Worm (Caenorhabditis elegans) whole organism, young adult: ENCODE results near the gene adbp-1.

Experiments used
- B0019.2 ChIP-seq: fragments of 200-800 bp; sonication (Bioruptor generic); conservative IDR thresholded peaks from 2 replicates; pipeline ENCODE4 v1.3.6; 2022; ENCODE audit warnings: missing genetic modification reagents, missing genetic modification characterization, missing compliant biosample characterization
- B0336.3 ChIP-seq: fragments of 200-800 bp; sonication (Bioruptor generic); IDR thresholded peaks from 2 replicates; pipeline ENCODE4 v1.3.6; 2022; ENCODE audit warnings: missing genetic modification characterization, missing compliant biosample characterization
- F22D6.2 ChIP-seq: sonication (generic microtip); optimal IDR thresholded peaks from 2 replicates; lab custom pipeline; 2016; ENCODE audit warnings: mild to moderate bottlenecking, missing genetic modification characterization, missing compliant biosample characterization
- F33H1.4 ChIP-seq: fragments of 200-800 bp; sonication (Bioruptor generic); IDR thresholded peaks from 2 replicates; pipeline ENCODE4 v1.3.6; 2022; ENCODE audit warnings: missing genetic modification reagents, missing genetic modification characterization, missing compliant biosample characterization
- F52B5.7 ChIP-seq: sonication (generic microtip); optimal IDR thresholded peaks from 2 replicates; lab custom pipeline; 2016; ENCODE audit warnings: mild to moderate bottlenecking, missing genetic modification characterization, missing compliant biosample characterization
- F57A8.1 ChIP-seq: fragments of 200-800 bp; sonication (Bioruptor generic); optimal IDR thresholded peaks from 2 replicates; lab custom pipeline; 2018; ENCODE audit warnings: mild to moderate bottlenecking, missing genetic modification characterization, moderate library complexity, missing compliant biosample characterization
- K12H6.12 ChIP-seq: fragments of 200-800 bp; sonication (Bioruptor generic); optimal IDR thresholded peaks from 2 replicates; lab custom pipeline; 2018; ENCODE audit warnings: mild to moderate bottlenecking, missing genetic modification characterization, missing compliant biosample characterization
- Y56A3A.18 ChIP-seq: fragments of 200-800 bp; sonication (Bioruptor generic); IDR thresholded peaks from 2 replicates; pipeline ENCODE4 v1.3.6; 2022; ENCODE audit warnings: missing genetic modification reagents, missing genetic modification characterization, missing compliant biosample characterization
- Y95B8A.8 ChIP-seq: fragments of 200-800 bp; sonication (Bioruptor generic); IDR thresholded peaks from 2 replicates; pipeline ENCODE4 v1.3.6; 2022; ENCODE audit warnings: missing genetic modification reagents, missing genetic modification characterization, missing compliant biosample characterization
- akir-1 ChIP-seq: fragments of 200-800 bp; sonication (Bioruptor generic); optimal IDR thresholded peaks from 2 replicates; lab custom pipeline; 2018; ENCODE audit warnings: mild to moderate bottlenecking, missing genetic modification characterization, moderate library complexity, missing compliant biosample characterization
- aptf-3 ChIP-seq: fragments of 200-800 bp; sonication (Bioruptor generic); IDR thresholded peaks from 2 replicates; pipeline ENCODE4 v1.3.6; 2022; ENCODE audit warnings: missing genetic modification characterization, missing compliant biosample characterization
- attf-3 ChIP-seq: fragments of 200-800 bp; sonication (Bioruptor generic); conservative IDR thresholded peaks from 2 replicates; pipeline ENCODE4 v1.3.6; 2022; ENCODE audit warnings: missing genetic modification reagents, missing genetic modification characterization, missing compliant biosample characterization
- bed-2 ChIP-seq: fragments of 200-800 bp; sonication (Bioruptor generic); IDR thresholded peaks from 2 replicates; pipeline ENCODE4 v1.3.6; 2022; ENCODE audit warnings: missing genetic modification reagents, missing genetic modification characterization, missing compliant biosample characterization
- ceh-58 ChIP-seq: fragments of 200-800 bp; sonication (Bioruptor generic); IDR thresholded peaks from 2 replicates; pipeline ENCODE4 v1.3.6; 2022; ENCODE audit warnings: missing genetic modification characterization, missing compliant biosample characterization
- ceh-79 ChIP-seq: sonication (generic microtip); optimal IDR thresholded peaks from 2 replicates; lab custom pipeline; 2017; ENCODE audit warnings: mild to moderate bottlenecking, missing genetic modification characterization, missing compliant biosample characterization
- ceh-91 ChIP-seq: fragments of 200-800 bp; sonication (Bioruptor generic); IDR thresholded peaks from 2 replicates; pipeline ENCODE4 v1.3.6; 2022; ENCODE audit warnings: missing genetic modification reagents, missing genetic modification characterization, missing compliant biosample characterization
- egrh-3 ChIP-seq: fragments of 200-800 bp; sonication (Bioruptor generic); IDR thresholded peaks from 2 replicates; pipeline ENCODE4 v1.3.6; 2022; ENCODE audit warnings: missing genetic modification reagents, missing genetic modification characterization, missing compliant biosample characterization
- fkh-3 ChIP-seq: sonication (generic microtip); optimal IDR thresholded peaks from 2 replicates; lab custom pipeline; 2016; ENCODE audit warnings: mild to moderate bottlenecking, missing genetic modification characterization, missing compliant biosample characterization
- gei-17 ChIP-seq: fragments of 200-800 bp; sonication (Bioruptor generic); optimal IDR thresholded peaks from 2 replicates; lab custom pipeline; 2018; ENCODE audit warnings: mild to moderate bottlenecking, missing genetic modification characterization, missing compliant biosample characterization
- him-1 ChIP-seq: sonication (generic microtip); optimal IDR thresholded peaks from 2 replicates; lab custom pipeline; 2016; ENCODE audit warnings: missing genotype, missing genetic modification reagents, missing genetic modification characterization, missing compliant biosample characterization
- hmg-20 ChIP-seq: fragments of 200-800 bp; sonication (Bioruptor generic); IDR thresholded peaks from 2 replicates; pipeline ENCODE4 v1.3.6; 2022; ENCODE audit warnings: missing genetic modification reagents, missing genetic modification characterization, missing compliant biosample characterization
- lin-26 ChIP-seq: fragments of 200-800 bp; sonication (Bioruptor generic); IDR thresholded peaks from 2 replicates; pipeline ENCODE4 v1.3.6; 2022; ENCODE audit warnings: missing genetic modification reagents, missing genetic modification characterization, missing compliant biosample characterization
- lin-35 ChIP-seq, 3 experiments: fragments of 150-350 bp in 2 of 3; sonication (generic microtip) in 1 of 3; optimal IDR thresholded peaks; 2 replicates each; lab custom pipeline; 2014 to 2018; ENCODE audit warnings: missing biosample characterization in 3 of 3, missing genetic modification characterization in 3 of 3, missing genetic modification reagents in 3 of 3
- lsl-1 ChIP-seq: fragments of 200-800 bp; sonication (Bioruptor generic); optimal IDR thresholded peaks from 2 replicates; lab custom pipeline; 2018; ENCODE audit warnings: mild to moderate bottlenecking, missing genetic modification characterization, moderate library complexity, missing compliant biosample characterization
- madf-10 ChIP-seq: sonication (generic microtip); optimal IDR thresholded peaks from 2 replicates; lab custom pipeline; 2016; ENCODE audit warnings: mild to moderate bottlenecking, missing genetic modification characterization, missing compliant biosample characterization
- mel-28 ChIP-seq: sonication (generic microtip); optimal IDR thresholded peaks from 2 replicates; lab custom pipeline; 2016; ENCODE audit warnings: borderline replicate concordance, mild to moderate bottlenecking, missing genetic modification characterization, missing compliant biosample characterization
- mes-4 ChIP-seq: sonication (generic microtip); optimal IDR thresholded peaks from 2 replicates; lab custom pipeline; 2016; ENCODE audit warnings: missing genotype, missing genetic modification characterization, missing compliant biosample characterization
- nfya-2 ChIP-seq: fragments of 200-800 bp; sonication (Bioruptor generic); IDR thresholded peaks from 2 replicates; pipeline ENCODE4 v1.3.6; 2022; ENCODE audit warnings: missing genetic modification reagents, missing genetic modification characterization, missing compliant biosample characterization
- nhr-27 ChIP-seq: fragments of 200-800 bp; sonication (Bioruptor generic); optimal IDR thresholded peaks from 2 replicates; lab custom pipeline; 2018; ENCODE audit warnings: mild to moderate bottlenecking, missing genetic modification characterization, moderate library complexity, missing compliant biosample characterization
- nhr-80 ChIP-seq: sonication (generic microtip); optimal IDR thresholded peaks from 2 replicates; lab custom pipeline; 2016; ENCODE audit warnings: missing genetic modification characterization, missing compliant biosample characterization
- repo-1 ChIP-seq: sonication (generic microtip); optimal IDR thresholded peaks from 2 replicates; lab custom pipeline; 2017; ENCODE audit warnings: mild to moderate bottlenecking, missing genetic modification characterization, missing compliant biosample characterization
- snpc-4 ChIP-seq, 5 experiments: fragments of 150-350 bp in 1 of 5; sonication (generic microtip) in 4 of 5; optimal IDR thresholded peaks; 2 replicates each; lab custom pipeline; 2014 to 2018; ENCODE audit warnings: missing genetic modification characterization in 5 of 5, missing biosample characterization in 3 of 5, antibody characterized with exemption in 2 of 5, mild to moderate bottlenecking in 2 of 5, missing compliant biosample characterization in 2 of 5, missing genotype in 2 of 5, moderate library complexity in 2 of 5, missing genetic modification reagents in 1 of 5
- somi-1 ChIP-seq: fragments of 200-800 bp; sonication (Bioruptor generic); optimal IDR thresholded peaks from 2 replicates; lab custom pipeline; 2018; ENCODE audit warnings: mild to moderate bottlenecking, missing genetic modification characterization, missing compliant biosample characterization
- tlf-1 ChIP-seq: fragments of 200-800 bp; sonication (Bioruptor generic); optimal IDR thresholded peaks from 2 replicates; lab custom pipeline; 2018; ENCODE audit warnings: mild to moderate bottlenecking, missing genetic modification characterization, missing compliant biosample characterization
- zfh-2 ChIP-seq: fragments of 200-800 bp; sonication (Bioruptor generic); conservative IDR thresholded peaks from 2 replicates; pipeline ENCODE4 v1.3.6; 2022; ENCODE audit warnings: missing genetic modification reagents, missing genetic modification characterization, missing compliant biosample characterization
- ztf-18 ChIP-seq: sonication (generic microtip); optimal IDR thresholded peaks from 2 replicates; lab custom pipeline; 2016; ENCODE audit warnings: missing genotype, mild to moderate bottlenecking, missing genetic modification characterization, missing compliant biosample characterization
- ztf-25 ChIP-seq: fragments of 200-800 bp; sonication (Bioruptor generic); IDR thresholded peaks from 2 replicates; pipeline ENCODE4 v1.3.6; 2022; ENCODE audit warnings: missing genetic modification reagents, missing genetic modification characterization, missing compliant biosample characterization

The adbp-1 gene

ce11 chrII:11444973-11445372 is 1.0 kb downstream of the adbp-1 start, which contains the start of gene W02B12.13:
TSS of gene W02B12.13 (plus strand) at chrII:11445273.
- TF ChIP-seq madf-10 (tag; lab: Kevin White, UChicago): no peak
- TF ChIP-seq hmg-20 (GFP tag; lab: Robert Waterston, UW): no peak
- no peak for TF ChIP-seq F52B5.7 (tag; lab: Kevin White, UChicago)
- no peak for TF ChIP-seq mes-4 (tag; lab: Kevin White, UChicago)
- no peak for TF ChIP-seq F22D6.2 (tag; lab: Kevin White, UChicago)
- no peak for TF ChIP-seq bed-2 (GFP tag; lab: Robert Waterston, UW)
- no peak for TF ChIP-seq mel-28 (tag; lab: Kevin White, UChicago)
- TF ChIP-seq akir-1: no peak
- no peak for TF ChIP-seq F33H1.4
- TF ChIP-seq B0336.3 (GFP tag; lab: Robert Waterston, UW): no peak
- no peak for TF ChIP-seq ceh-79 (tag; lab: Kevin White, UChicago)
- TF ChIP-seq nfya-2 (GFP tag; lab: Robert Waterston, UW): no peak
- TF ChIP-seq somi-1 (GFP tag; lab: Kevin White, UChicago): no peak
- TF ChIP-seq Y56A3A.18: no peak
- no peak for TF ChIP-seq F57A8.1 (GFP tag; lab: Kevin White, UChicago)
- no peak for TF ChIP-seq lsl-1
- no peak for TF ChIP-seq tlf-1 (GFP tag; lab: Kevin White, UChicago)
- TF ChIP-seq, all 124 proteins: peak for 0

DNA sequence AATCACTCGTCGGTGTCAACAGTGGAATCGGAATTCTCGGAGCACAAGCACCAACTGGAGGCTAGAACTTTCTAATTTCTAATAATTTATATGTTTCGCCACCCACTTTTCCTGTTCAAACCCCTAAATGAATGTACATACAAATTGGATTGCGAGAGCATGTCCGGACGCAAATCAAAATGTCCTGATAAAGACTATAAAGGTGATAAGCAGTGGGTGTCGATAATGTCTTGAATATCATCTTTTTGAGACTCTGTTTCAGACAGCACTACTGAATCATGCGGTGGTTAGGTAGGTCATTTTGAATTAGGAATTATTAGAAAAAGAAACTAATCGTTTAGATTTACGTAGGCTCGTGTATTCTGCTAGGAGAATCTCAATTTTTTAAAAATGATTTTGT is 4.8 kb downstream of the adbp-1 start, which contains the start of gene W02B12.1:
Gene W02B12.1 (plus strand): TSS at position 269 of the 400 bp plus-strand sequence.
- TF ChIP-seq nhr-80 (tag; lab: Kevin White, UChicago) (peak; percentile 73), lin-26 (GFP tag; lab: Robert Waterston, UW) (no peak)

- TF ChIP-seq lin-35 (GFP tag; optimal IDR thresholded peaks at IDR 0.05; lab: Kevin White, UChicago) (peak in 1 of 3 experiments; percentile 3), egrh-3 (GFP tag; lab: Robert Waterston, UW) (no peak)
These were observed 6.9 kb downstream of the adbp-1 start for ce11 chrII:11450882-11451281.

DNA sequence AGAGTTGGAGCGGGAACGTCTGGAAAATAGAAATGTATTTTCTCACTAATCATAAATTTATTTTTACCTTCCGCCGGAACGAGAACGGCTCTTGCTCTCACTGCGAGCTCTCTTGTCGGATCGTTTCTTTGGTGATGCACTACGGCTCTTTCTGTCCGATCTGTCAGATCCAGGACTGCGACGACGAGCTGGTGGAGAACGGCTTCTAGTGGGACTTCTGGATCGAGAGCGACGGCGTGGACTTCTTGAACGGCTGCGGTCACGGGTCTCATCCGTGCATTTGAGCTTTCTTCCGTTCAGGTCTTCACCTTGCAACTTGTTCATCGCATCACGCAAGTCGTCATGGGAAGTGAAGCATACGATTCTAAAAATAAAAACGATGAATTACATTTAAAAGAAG is 7.8 kb downstream of the adbp-1 start:
- no peak for TF ChIP-seq lin-26 (GFP tag; lab: Robert Waterston, UW)
- peak; percentile 78 for TF ChIP-seq zfh-2
- peak; percentile 2 for TF ChIP-seq fkh-3 (tag; lab: Kevin White, UChicago)
- TF ChIP-seq Y56A3A.18: no peak
- peak; percentile 28; the same call in 1 of the 2 replicates for TF ChIP-seq egrh-3 (GFP tag; lab: Robert Waterston, UW)

ce11 chrII:11452498-11453005 is 8.6 kb downstream of the adbp-1 start, which contains the start of gene rsp-2:
TSS of gene rsp-2 (minus strand) at chrII:11452955.
- TF ChIP-seq K12H6.12 (tag; lab: Kevin White, UChicago) (no peak), ztf-25 (GFP tag; lab: Robert Waterston, UW) (no peak), snpc-4 (GFP tag; optimal IDR thresholded peaks at IDR 0.05; lab: Kevin White, UChicago) (no peak), snpc-4 (tag; optimal IDR thresholded peaks at IDR 0.05; lab: Kevin White, UChicago) (no peak), aptf-3 (GFP tag; lab: Robert Waterston, UW) (no peak), attf-3 (no peak), zfh-2 (no peak), him-1 (tag; lab: Kevin White, UChicago) (no peak), Y95B8A.8 (GFP tag; lab: Robert Waterston, UW) (no peak), gei-17 (GFP tag; lab: Kevin White, UChicago) (no peak), ceh-91 (GFP tag; lab: Robert Waterston, UW) (no peak), repo-1 (no peak), ztf-18 (tag; lab: Kevin White, UChicago) (no peak), nhr-27 (tag; lab: Kevin White, UChicago) (no peak), F22D6.2 (tag; lab: Kevin White, UChicago) (no peak), ceh-58 (no peak), hmg-20 (GFP tag; lab: Robert Waterston, UW) (no peak), B0019.2 (GFP tag; lab: Robert Waterston, UW) (no peak)
